Worm (Caenorhabditis elegans): Measurements from ENCODE around the gene dhs-9.

The dhs-9 gene

ce11 chrIII:5402419-5402818 lies 34.6 kb upstream of the dhs-9 start (continued):
- TF ChIP-seq Y56A3A.18 (GFP tag; IDR thresholded peaks at IDR 0.05) (no peak), xnd-1 (tag; optimal IDR thresholded peaks at IDR 0.05) (no peak), T07F8.4 (tag; optimal IDR thresholded peaks at IDR 0.05) (no peak), F57A8.1 (GFP tag; optimal IDR thresholded peaks at IDR 0.05) (no peak), mcd-1 (GFP tag; IDR thresholded peaks at IDR 0.05) (no peak), snpc-4 (GFP tag; optimal IDR thresholded peaks at IDR 0.05) (no peak), snpc-4 (tag; optimal IDR thresholded peaks at IDR 0.05) (no peak)

- TF ChIP-seq B0019.2 (GFP tag; conservative IDR thresholded peaks at IDR 0.05), result no peak
- TF ChIP-seq lin-35 (GFP tag; optimal IDR thresholded peaks at IDR 0.05), result no peak
- TF ChIP-seq C17E4.6 (GFP tag; IDR thresholded peaks at IDR 0.05), result no peak
- TF ChIP-seq tlf-1 (GFP tag; optimal IDR thresholded peaks at IDR 0.05), result no peak
- TF ChIP-seq lsl-1 (GFP tag; optimal IDR thresholded peaks at IDR 0.05), result no peak
- TF ChIP-seq F23B12.7 (tag; optimal IDR thresholded peaks at IDR 0.05; ENCODE audit: insufficient read depth), result no peak
- TF ChIP-seq nhr-27 (tag; optimal IDR thresholded peaks at IDR 0.05), result no peak
- no peak for TF ChIP-seq mel-28 (tag; optimal IDR thresholded peaks at IDR 0.05; ENCODE audit: borderline replicate concordance)
- TF ChIP-seq hsf-1 (GFP tag; IDR thresholded peaks at IDR 0.05), result no peak
- TF ChIP-seq zfh-2 (GFP tag; conservative IDR thresholded peaks at IDR 0.05), result peak; percentile 78
- no peak for TF ChIP-seq bed-1 (GFP tag; IDR thresholded peaks at IDR 0.05)
- peak; percentile 64 for TF ChIP-seq egrh-3 (GFP tag; IDR thresholded peaks at IDR 0.05)
- no peak for TF ChIP-seq atf-7 (tag; optimal IDR thresholded peaks at IDR 0.05)
- no peak for TF ChIP-seq dpff-1 (tag; optimal IDR thresholded peaks at IDR 0.05)
- TF ChIP-seq tbx-9 (tag; optimal IDR thresholded peaks at IDR 0.05; ENCODE audit: borderline replicate concordance), result no peak
- TF ChIP-seq ets-4 (GFP tag; optimal IDR thresholded peaks at IDR 0.05), result no peak
- TF ChIP-seq B0336.3 (GFP tag; IDR thresholded peaks at IDR 0.05), result no peak
- 0 out of 2 replicates have a peak, but pooled peaks have one; percentile 46 for TF ChIP-seq sea-2 (GFP tag; IDR thresholded peaks at IDR 0.05)
- no peak for TF ChIP-seq sdz-38 (tag; optimal IDR thresholded peaks at IDR 0.05)
Measured at ce11 chrIII:5395746-5396145, 27.9 kb upstream of the dhs-9 start.

ce11 chrIII:5389365-5389764 lies 21.5 kb upstream of the dhs-9 start:
- TF ChIP-seq ztf-25 (GFP tag; IDR thresholded peaks at IDR 0.05), result no peak
- no peak for TF ChIP-seq madf-10 (tag; optimal IDR thresholded peaks at IDR 0.05)
- no peak for TF ChIP-seq ccch-3 (GFP tag; optimal IDR thresholded peaks at IDR 0.05)

- TF ChIP-seq zfh-2 (GFP tag; conservative IDR thresholded peaks at IDR 0.05) (no peak), madf-6 (GFP tag; IDR thresholded peaks at IDR 0.05) (no peak), gei-17 (GFP tag; optimal IDR thresholded peaks at IDR 0.05) (no peak), ccch-3 (GFP tag; optimal IDR thresholded peaks at IDR 0.05) (no peak), efl-1 (GFP tag; optimal IDR thresholded peaks at IDR 0.05) (no peak), lin-26 (GFP tag; IDR thresholded peaks at IDR 0.05) (no peak), ekl-4 (GFP tag; IDR thresholded peaks at IDR 0.05) (no peak), lsy-27 (tag; optimal IDR thresholded peaks at IDR 0.05; ENCODE audit: borderline replicate concordance, insufficient read depth) (no peak), F57C9.4 (tag; optimal IDR thresholded peaks at IDR 0.05) (no peak), nfyb-1 (GFP tag; IDR thresholded peaks at IDR 0.05) (no peak)
Measured at ce11 chrIII:5388113-5388512, 20.3 kb upstream of the dhs-9 start.
